Worm (Caenorhabditis elegans): ENCODE measurements around the gene aqp-7.

The aqp-7 gene

DNA sequence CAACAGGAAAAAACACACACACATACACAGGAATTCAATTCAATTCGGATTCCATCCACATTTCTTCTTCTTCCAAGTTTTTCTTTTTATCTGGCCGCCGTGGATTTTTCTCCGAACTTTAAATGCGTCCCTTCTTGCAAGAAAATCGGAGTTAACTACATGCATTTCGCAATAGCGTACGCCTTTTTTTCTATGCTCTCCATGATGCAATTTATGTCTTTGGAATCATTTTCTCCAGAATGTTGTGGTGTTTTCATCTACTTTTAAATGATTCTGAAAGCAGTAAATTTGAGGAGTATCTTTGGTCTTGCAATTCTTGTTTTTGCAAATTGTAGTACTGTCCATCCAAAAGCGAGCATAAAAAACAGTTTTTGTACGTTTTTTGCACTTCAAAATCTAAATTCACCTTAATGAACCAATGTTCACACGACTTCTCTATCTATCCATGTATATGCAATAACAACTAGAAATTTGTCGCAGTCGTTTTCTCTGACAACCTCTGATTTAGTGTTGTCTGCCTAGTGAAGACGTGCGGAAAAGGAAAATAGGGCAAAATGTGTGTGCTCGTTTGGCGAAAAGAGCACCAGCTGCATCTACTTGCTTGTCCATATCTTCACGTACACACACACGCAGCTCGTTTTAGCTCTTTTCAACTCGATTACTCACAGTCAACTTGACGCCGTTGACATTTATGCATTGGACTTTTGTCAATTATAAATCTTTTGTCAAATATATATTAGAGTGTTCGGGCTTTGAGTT, 2.4 kb upstream of the aqp-7 start:
- no peak for TF ChIP-seq dao-5 (tag; optimal IDR thresholded peaks at IDR 0.05)
- TF ChIP-seq him-1 (tag; optimal IDR thresholded peaks at IDR 0.05), result no peak
- TF ChIP-seq W03F9.2 (tag; optimal IDR thresholded peaks at IDR 0.05), result no peak

DNA sequence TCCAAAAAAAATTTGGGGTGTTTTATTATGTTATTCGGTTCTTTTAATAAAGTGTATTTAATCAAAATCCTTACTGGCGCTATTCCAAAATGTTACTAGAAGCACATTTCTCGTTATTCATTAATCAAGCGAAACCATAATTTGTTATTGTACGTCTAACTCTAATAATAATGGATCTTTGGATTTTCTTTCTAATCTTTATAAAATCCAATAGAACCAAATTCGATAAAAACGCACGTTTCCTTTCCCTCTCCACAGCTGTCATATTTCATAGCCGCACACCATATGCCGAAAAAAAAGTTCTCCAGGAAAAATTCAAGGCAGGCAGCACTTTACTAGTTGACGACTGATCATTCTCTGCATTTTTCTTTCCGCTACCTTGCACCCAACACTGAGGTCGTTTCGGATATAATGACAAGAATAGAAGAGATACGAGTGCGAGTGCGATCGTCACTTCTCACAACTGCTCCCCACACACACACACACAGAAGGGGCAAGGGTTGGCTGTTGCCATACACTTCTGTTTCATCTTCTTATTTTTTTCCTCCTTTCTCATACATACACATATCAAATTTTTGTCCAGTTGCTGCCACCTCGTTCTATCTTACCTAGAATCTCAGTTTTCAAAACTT, 1.2 kb upstream of the aqp-7 start:
- TF ChIP-seq W03F9.2 (tag; optimal IDR thresholded peaks at IDR 0.05), result no peak
- TF ChIP-seq dao-5 (tag; optimal IDR thresholded peaks at IDR 0.05), result no peak
- no peak for TF ChIP-seq him-1 (tag; optimal IDR thresholded peaks at IDR 0.05)

DNA sequence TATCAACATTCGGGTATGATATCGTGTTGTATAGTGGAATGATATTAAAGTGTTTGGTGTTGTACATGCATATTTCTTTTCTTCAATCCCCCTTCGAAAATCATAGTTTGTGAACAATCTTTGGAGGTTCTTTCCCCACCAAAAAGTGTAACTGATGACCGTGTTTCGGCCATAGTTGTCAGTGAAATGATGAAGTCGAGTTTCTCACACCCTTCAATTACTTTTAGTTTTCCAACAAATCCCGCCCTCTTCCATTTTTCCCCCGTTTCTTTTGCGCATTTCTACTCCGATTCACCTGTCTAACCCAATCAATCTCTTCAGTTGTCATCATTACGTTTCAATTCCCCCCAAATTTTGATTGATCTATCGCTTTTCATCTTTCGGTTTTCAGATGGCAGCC, 282 bp downstream of the aqp-7 start:
- TF ChIP-seq W03F9.2 (tag; optimal IDR thresholded peaks at IDR 0.05) (no peak), him-1 (tag; optimal IDR thresholded peaks at IDR 0.05) (no peak), dao-5 (tag; optimal IDR thresholded peaks at IDR 0.05) (no peak)

DNA sequence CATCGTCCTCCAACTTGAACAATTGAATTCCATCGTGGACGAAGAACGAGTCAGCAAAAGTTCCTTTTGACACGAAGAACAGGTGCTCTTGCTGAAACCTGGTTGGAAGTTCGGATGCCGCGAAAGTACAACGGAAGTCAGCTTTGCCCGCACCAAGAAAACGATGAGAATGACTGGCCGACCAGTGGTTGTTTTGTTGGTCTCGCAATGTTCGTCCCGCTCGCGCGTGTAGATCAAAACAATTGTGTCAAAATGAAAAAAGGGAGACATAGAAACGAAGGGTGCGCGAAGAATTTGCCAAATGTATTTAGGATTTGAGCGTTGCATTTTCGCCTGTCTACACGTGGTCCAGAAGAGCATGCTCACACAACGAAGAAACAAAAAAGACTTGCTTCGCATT, 4.2 kb downstream of the aqp-7 start, which contains the start of gene M02F4.1:
Gene M02F4.1 (minus strand): TSS at position 101 of the 400 bp plus-strand sequence.
- TF ChIP-seq dao-5 (tag; optimal IDR thresholded peaks at IDR 0.05) (no peak), W03F9.2 (tag; optimal IDR thresholded peaks at IDR 0.05) (no peak), him-1 (tag; optimal IDR thresholded peaks at IDR 0.05) (no peak)

DNA sequence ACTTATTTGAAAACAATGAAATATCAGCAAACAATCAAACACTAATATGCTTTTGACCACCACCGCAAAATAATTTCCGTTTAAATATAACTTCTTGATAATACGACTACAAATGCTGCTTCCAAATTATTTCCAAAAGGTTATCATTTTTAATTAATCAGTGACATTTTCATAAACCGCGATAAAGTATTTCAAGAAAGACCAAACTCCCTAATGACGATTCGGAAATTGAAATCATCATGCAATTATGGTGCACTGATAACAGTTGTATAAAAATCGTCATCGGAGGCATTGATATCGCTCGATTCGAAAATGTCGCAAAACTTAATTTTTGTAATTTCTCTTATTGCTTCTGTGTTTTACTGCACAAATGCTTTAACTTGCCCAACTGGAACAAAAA, 6.6 kb downstream of the aqp-7 start, which contains the start of gene clec-265:
Gene clec-265 (plus strand): TSS at position 300 of the 400 bp plus-strand sequence.
- TF ChIP-seq W03F9.2 (tag; optimal IDR thresholded peaks at IDR 0.05) (no peak), him-1 (tag; optimal IDR thresholded peaks at IDR 0.05) (no peak), dao-5 (tag; optimal IDR thresholded peaks at IDR 0.05) (no peak)

- TF ChIP-seq him-1 (tag; optimal IDR thresholded peaks at IDR 0.05) (no peak), W03F9.2 (tag; optimal IDR thresholded peaks at IDR 0.05) (no peak), dao-5 (tag; optimal IDR thresholded peaks at IDR 0.05) (no peak)
Measured at ce11 chrX:3033492-3033891, 8.6 kb downstream of the aqp-7 start.

DNA sequence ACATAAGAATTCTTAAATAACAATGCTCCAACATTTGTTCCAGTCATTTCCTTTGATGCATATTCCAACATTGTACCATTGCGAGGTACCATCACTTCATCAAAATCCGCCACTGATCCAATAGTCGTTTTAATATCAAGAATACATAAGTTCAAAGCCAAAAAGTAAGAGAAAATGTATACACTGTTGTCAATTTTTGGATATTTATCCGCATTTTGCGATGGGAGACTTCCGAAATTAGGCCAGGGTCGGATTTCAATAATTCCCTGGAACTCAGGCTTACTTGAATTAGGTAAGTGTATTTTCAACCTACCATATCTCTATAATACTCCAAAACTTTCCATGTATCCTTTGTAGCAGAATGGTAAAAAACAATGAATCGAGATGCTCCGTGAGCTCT, 9.3 kb downstream of the aqp-7 start, which contains the start of gene M02F4.2:
Gene M02F4.2 (minus strand): TSS at position 101 of the 400 bp plus-strand sequence.
- TF ChIP-seq him-1 (tag; optimal IDR thresholded peaks at IDR 0.05), result no peak

ce11 chrX:3035972-3036379, 11.1 kb downstream of the aqp-7 start:
- TF ChIP-seq dao-5 (tag; optimal IDR thresholded peaks at IDR 0.05) (peak; percentile 95), him-1 (tag; optimal IDR thresholded peaks at IDR 0.05) (peak; percentile 98), W03F9.2 (tag; optimal IDR thresholded peaks at IDR 0.05) (peak; percentile 81)

DNA sequence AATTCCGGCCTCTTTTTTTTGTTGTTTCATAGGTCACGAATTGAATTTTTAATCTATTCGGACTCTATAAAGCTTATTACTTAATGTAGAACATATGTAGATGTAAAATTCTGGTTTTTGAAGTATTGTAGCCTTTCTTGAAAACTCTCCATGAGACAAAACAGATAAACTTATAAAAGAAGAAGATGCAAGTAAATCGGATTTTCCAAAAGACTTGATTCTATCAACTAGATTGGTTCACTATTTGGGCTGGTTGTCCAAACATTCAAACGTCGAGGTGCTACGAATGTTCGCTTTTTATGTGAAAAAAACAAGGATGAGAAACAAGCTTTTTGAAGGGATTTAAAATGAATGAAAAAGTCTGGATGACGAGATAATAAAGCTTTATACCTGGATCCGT, 15.2 kb downstream of the aqp-7 start:
- TF ChIP-seq W03F9.2 (tag; optimal IDR thresholded peaks at IDR 0.05) (no peak), dao-5 (tag; optimal IDR thresholded peaks at IDR 0.05) (no peak), him-1 (tag; optimal IDR thresholded peaks at IDR 0.05) (no peak)

- TF ChIP-seq W03F9.2 (tag; optimal IDR thresholded peaks at IDR 0.05), result no peak
- no peak for TF ChIP-seq him-1 (tag; optimal IDR thresholded peaks at IDR 0.05)
- TF ChIP-seq dao-5 (tag; optimal IDR thresholded peaks at IDR 0.05), result no peak
Measured at ce11 chrX:3040609-3041008, 15.7 kb downstream of the aqp-7 start.

- TF ChIP-seq dao-5 (tag; optimal IDR thresholded peaks at IDR 0.05), result no peak
- TF ChIP-seq him-1 (tag; optimal IDR thresholded peaks at IDR 0.05), result no peak
- TF ChIP-seq W03F9.2 (tag; optimal IDR thresholded peaks at IDR 0.05), result no peak
Measured at ce11 chrX:3045466-3045865, 20.6 kb downstream of the aqp-7 start, which contains the start of gene cnnm-3. Gene cnnm-3 (minus strand): TSS chrX:3045847.

DNA sequence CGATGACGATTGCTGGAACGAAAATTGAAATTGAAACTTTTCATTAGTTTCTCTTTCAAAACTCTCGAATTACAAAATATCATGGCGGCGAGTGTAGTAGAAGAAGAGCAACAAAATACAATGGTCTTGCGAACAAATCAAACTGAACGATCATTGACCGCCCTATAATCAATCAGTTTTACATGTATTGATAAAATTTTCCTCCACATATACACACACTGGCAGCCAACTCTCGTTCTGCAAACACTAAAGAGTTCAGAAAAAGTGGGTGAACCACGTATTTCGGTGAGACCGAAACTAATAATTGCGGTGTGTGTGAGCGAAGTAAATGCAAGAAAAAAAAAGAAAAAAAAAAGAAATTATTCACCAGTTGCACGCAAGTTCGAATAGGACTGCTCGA, 22.4 kb downstream of the aqp-7 start:
- TF ChIP-seq dao-5 (tag; optimal IDR thresholded peaks at IDR 0.05), result no peak
- TF ChIP-seq him-1 (tag; optimal IDR thresholded peaks at IDR 0.05), result no peak
- TF ChIP-seq W03F9.2 (tag; optimal IDR thresholded peaks at IDR 0.05), result no peak

DNA sequence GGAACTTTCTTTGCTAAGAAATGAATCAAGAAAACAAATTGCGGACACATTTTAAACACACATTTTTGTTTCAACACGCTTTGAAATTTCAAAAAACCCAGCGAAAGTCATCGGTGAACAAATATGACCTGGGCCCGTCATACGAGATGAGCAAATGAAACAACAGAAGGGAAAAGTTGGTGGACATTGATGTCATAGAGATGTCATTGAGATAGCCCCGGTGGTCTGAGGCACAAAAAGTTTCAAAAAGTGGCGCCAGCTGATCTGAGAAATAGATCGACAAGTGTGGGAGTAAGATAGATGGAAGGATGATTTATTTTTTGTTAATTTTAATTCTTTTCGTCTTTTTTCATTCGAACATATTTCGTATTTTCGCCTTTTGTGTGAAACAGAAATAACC, 23.8 kb downstream of the aqp-7 start:
- no peak for TF ChIP-seq him-1 (tag; optimal IDR thresholded peaks at IDR 0.05)

ce11 chrX:3049233-3049632, 24.4 kb downstream of the aqp-7 start:
- TF ChIP-seq W03F9.2 (tag; optimal IDR thresholded peaks at IDR 0.05), result no peak
- peak; percentile 75 for TF ChIP-seq him-1 (tag; optimal IDR thresholded peaks at IDR 0.05)

Measured in whole organism, L4/young adult.